Worm (Caenorhabditis elegans) whole organism, young adult: ENCODE results near the gene ZK757.2.

ENCODE experiments used
- B0035.1 ChIP-seq: sonication (generic microtip); optimal IDR thresholded peaks from 2 replicates; lab custom pipeline; 2016; ENCODE audit warnings: missing genetic modification characterization, mild to moderate bottlenecking, missing compliant biosample characterization, missing genotype, missing genetic modification reagents
- B0261.1 ChIP-seq: sonication (generic microtip); optimal IDR thresholded peaks from 2 replicates; lab custom pipeline; 2016; ENCODE audit warnings: mild to moderate bottlenecking, missing genetic modification characterization, moderate library complexity, missing compliant biosample characterization
- B0336.3 ChIP-seq: fragments of 200-800 bp; sonication (Bioruptor generic); IDR thresholded peaks from 2 replicates; pipeline ENCODE4 v1.3.6; 2022; ENCODE audit warnings: missing genetic modification characterization, missing compliant biosample characterization
- C06A6.2 ChIP-seq: fragments of 200-800 bp; sonication (Bioruptor generic); conservative IDR thresholded peaks from 2 replicates; pipeline ENCODE4 v1.3.6; 2022; ENCODE audit warnings: missing genetic modification characterization, missing compliant biosample characterization
- D2030.7 ChIP-seq: fragments of 200-800 bp; sonication (Bioruptor generic); IDR thresholded peaks from 2 replicates; pipeline ENCODE4 v1.3.6; 2022; ENCODE audit warnings: missing genetic modification reagents, missing genetic modification characterization, missing compliant biosample characterization
- F23B12.7 ChIP-seq: sonication (generic microtip); optimal IDR thresholded peaks from 2 replicates; lab custom pipeline; 2017; ENCODE audit warnings: missing genetic modification characterization, mild to moderate bottlenecking, missing compliant biosample characterization, antibody characterized with exemption, moderate library complexity; ENCODE audit not compliant: insufficient read depth
- F49E8.2 ChIP-seq: sonication (generic microtip); optimal IDR thresholded peaks from 3 replicates; lab custom pipeline; 2017; ENCODE audit warnings: missing genetic modification characterization, mild to moderate bottlenecking, missing compliant biosample characterization, antibody characterized with exemption, moderate library complexity; ENCODE audit not compliant: insufficient read depth
- F52B5.7 ChIP-seq: sonication (generic microtip); optimal IDR thresholded peaks from 2 replicates; lab custom pipeline; 2016; ENCODE audit warnings: mild to moderate bottlenecking, missing genetic modification characterization, missing compliant biosample characterization
- F55B11.4 ChIP-seq: sonication (generic microtip); optimal IDR thresholded peaks from 2 replicates; lab custom pipeline; 2016; ENCODE audit warnings: missing compliant biosample characterization, missing genetic modification characterization, borderline replicate concordance; ENCODE audit not compliant: insufficient read depth
- T07F8.4 ChIP-seq: sonication (generic microtip); optimal IDR thresholded peaks from 2 replicates; lab custom pipeline; 2016; ENCODE audit warnings: mild to moderate bottlenecking, missing genetic modification characterization, moderate library complexity, missing compliant biosample characterization
- Y53F4B.3 ChIP-seq: fragments of 200-800 bp; sonication (Bioruptor generic); IDR thresholded peaks from 2 replicates; pipeline ENCODE4 v1.3.6; 2022; ENCODE audit warnings: missing genetic modification reagents, missing genetic modification characterization, missing compliant biosample characterization
- Y95B8A.8 ChIP-seq: fragments of 200-800 bp; sonication (Bioruptor generic); IDR thresholded peaks from 2 replicates; pipeline ENCODE4 v1.3.6; 2022; ENCODE audit warnings: missing genetic modification reagents, missing genetic modification characterization, missing compliant biosample characterization
- ZK185.1 ChIP-seq: sonication (generic microtip); optimal IDR thresholded peaks from 2 replicates; lab custom pipeline; 2016; ENCODE audit warnings: mild to moderate bottlenecking, missing genetic modification characterization, missing compliant biosample characterization; ENCODE audit not compliant: poor library complexity, severe bottlenecking
- athp-1 ChIP-seq: sonication (generic microtip); optimal IDR thresholded peaks from 2 replicates; lab custom pipeline; 2017; ENCODE audit warnings: mild to moderate bottlenecking, missing genetic modification characterization, missing compliant biosample characterization
- attf-3 ChIP-seq: fragments of 200-800 bp; sonication (Bioruptor generic); conservative IDR thresholded peaks from 2 replicates; pipeline ENCODE4 v1.3.6; 2022; ENCODE audit warnings: missing genetic modification reagents, missing genetic modification characterization, missing compliant biosample characterization
- attf-6 ChIP-seq: fragments of 200-800 bp; sonication (Bioruptor generic); IDR thresholded peaks from 2 replicates; pipeline ENCODE4 v1.3.6; 2022; ENCODE audit warnings: missing genetic modification reagents, missing genetic modification characterization, missing compliant biosample characterization
- bed-2 ChIP-seq: fragments of 200-800 bp; sonication (Bioruptor generic); IDR thresholded peaks from 2 replicates; pipeline ENCODE4 v1.3.6; 2022; ENCODE audit warnings: missing genetic modification reagents, missing genetic modification characterization, missing compliant biosample characterization
- ccch-3 ChIP-seq: fragments of 200-800 bp; sonication (Bioruptor generic); optimal IDR thresholded peaks from 2 replicates; lab custom pipeline; 2018; ENCODE audit warnings: mild to moderate bottlenecking, missing genetic modification characterization, missing compliant biosample characterization
- ceh-79 ChIP-seq: sonication (generic microtip); optimal IDR thresholded peaks from 2 replicates; lab custom pipeline; 2017; ENCODE audit warnings: mild to moderate bottlenecking, missing genetic modification characterization, missing compliant biosample characterization
- dpl-1 ChIP-seq: fragments of 150-350 bp; optimal IDR thresholded peaks from 2 replicates; lab custom pipeline; 2014; ENCODE audit warnings: missing biosample characterization, missing genetic modification reagents, missing genetic modification characterization
- ets-4 ChIP-seq: fragments of 200-800 bp; sonication (Bioruptor generic); optimal IDR thresholded peaks from 2 replicates; lab custom pipeline; 2018; ENCODE audit warnings: mild to moderate bottlenecking, missing genetic modification characterization, missing compliant biosample characterization
- fkh-3 ChIP-seq: sonication (generic microtip); optimal IDR thresholded peaks from 2 replicates; lab custom pipeline; 2016; ENCODE audit warnings: mild to moderate bottlenecking, missing genetic modification characterization, missing compliant biosample characterization
- hlh-12 ChIP-seq: sonication (generic microtip); optimal IDR thresholded peaks from 2 replicates; lab custom pipeline; 2016; ENCODE audit warnings: missing genetic modification characterization, missing compliant biosample characterization
- hlh-26 ChIP-seq: fragments of 200-800 bp; sonication (Bioruptor generic); conservative IDR thresholded peaks from 2 replicates; pipeline ENCODE4 v1.3.6; 2022; ENCODE audit warnings: missing genetic modification reagents, missing genetic modification characterization, missing compliant biosample characterization
- hmg-20 ChIP-seq: fragments of 200-800 bp; sonication (Bioruptor generic); IDR thresholded peaks from 2 replicates; pipeline ENCODE4 v1.3.6; 2022; ENCODE audit warnings: missing genetic modification reagents, missing genetic modification characterization, missing compliant biosample characterization
- hrde-1 ChIP-seq: sonication (generic microtip); optimal IDR thresholded peaks from 2 replicates; lab custom pipeline; 2016; ENCODE audit warnings: missing genetic modification characterization, mild to moderate bottlenecking, missing compliant biosample characterization, moderate library complexity, missing genotype, missing genetic modification reagents, borderline replicate concordance
- hsf-1 ChIP-seq: fragments of 200-800 bp; sonication (Bioruptor generic); IDR thresholded peaks from 2 replicates; pipeline ENCODE4 v1.3.6; 2022; ENCODE audit warnings: missing genetic modification reagents, missing genetic modification characterization, missing compliant biosample characterization
- lag-1 ChIP-seq: fragments of 200-800 bp; sonication (Bioruptor generic); IDR thresholded peaks from 2 replicates; pipeline ENCODE4 v1.3.6; 2022; ENCODE audit warnings: missing genetic modification reagents, missing genetic modification characterization, missing compliant biosample characterization
- let-526 ChIP-seq: fragments of 200-800 bp; sonication (Bioruptor generic); IDR thresholded peaks from 2 replicates; pipeline ENCODE4 v1.3.6; 2022; ENCODE audit warnings: missing genetic modification reagents, missing genetic modification characterization, missing compliant biosample characterization
- let-607 ChIP-seq, 2 experiments: fragments of 200-800 bp in 1 of 2; sonication (Bioruptor generic) in 1 of 2; sonication (generic microtip) in 1 of 2; optimal IDR thresholded peaks; 2 replicates each; lab custom pipeline; 2016 to 2018; ENCODE audit warnings: mild to moderate bottlenecking in 2 of 2, missing compliant biosample characterization in 2 of 2, missing genetic modification characterization in 2 of 2, moderate library complexity in 2 of 2, missing genotype in 1 of 2
- lin-35 ChIP-seq, 3 experiments: fragments of 150-350 bp in 2 of 3; sonication (generic microtip) in 1 of 3; optimal IDR thresholded peaks; 2 replicates each; lab custom pipeline; 2014 to 2018; ENCODE audit warnings: missing biosample characterization in 3 of 3, missing genetic modification characterization in 3 of 3, missing genetic modification reagents in 3 of 3
- lin-54 ChIP-seq: fragments of 200-800 bp; sonication (Bioruptor generic); optimal IDR thresholded peaks from 2 replicates; lab custom pipeline; 2018; ENCODE audit warnings: mild to moderate bottlenecking, missing genetic modification characterization, missing compliant biosample characterization
- lsy-27 ChIP-seq: sonication (generic microtip); optimal IDR thresholded peaks from 2 replicates; lab custom pipeline; 2017; ENCODE audit warnings: missing genetic modification characterization, mild to moderate bottlenecking, missing compliant biosample characterization, antibody characterized with exemption, missing genotype, borderline replicate concordance; ENCODE audit not compliant: insufficient read depth
- madf-8 ChIP-seq: fragments of 200-800 bp; sonication (Bioruptor generic); conservative IDR thresholded peaks from 2 replicates; pipeline ENCODE4 v1.3.6; 2022; ENCODE audit warnings: missing genetic modification reagents, missing genetic modification characterization, missing compliant biosample characterization
- mes-4 ChIP-seq: sonication (generic microtip); optimal IDR thresholded peaks from 2 replicates; lab custom pipeline; 2016; ENCODE audit warnings: missing genotype, missing genetic modification characterization, missing compliant biosample characterization
- mxl-1 ChIP-seq: sonication (generic microtip); optimal IDR thresholded peaks from 2 replicates; lab custom pipeline; 2016; ENCODE audit warnings: missing genetic modification characterization, missing compliant biosample characterization
- nhr-27 ChIP-seq: fragments of 200-800 bp; sonication (Bioruptor generic); optimal IDR thresholded peaks from 2 replicates; lab custom pipeline; 2018; ENCODE audit warnings: mild to moderate bottlenecking, missing genetic modification characterization, moderate library complexity, missing compliant biosample characterization
- pha-4 ChIP-seq: fragments of 150-350 bp; sonication (generic microtip); optimal IDR thresholded peaks from 2 replicates; lab custom pipeline; 2014; ENCODE audit warnings: missing biosample characterization, missing genetic modification reagents, missing genetic modification characterization
- sdz-38 ChIP-seq: sonication (generic microtip); optimal IDR thresholded peaks from 2 replicates; lab custom pipeline; 2016; ENCODE audit warnings: missing genotype, missing genetic modification characterization, missing compliant biosample characterization
- sea-2 ChIP-seq: fragments of 200-800 bp; sonication (Bioruptor generic); IDR thresholded peaks from 2 replicates; pipeline ENCODE4 v1.3.6; 2022; ENCODE audit warnings: missing genetic modification characterization, missing compliant biosample characterization
- tbx-9 ChIP-seq: sonication (generic microtip); optimal IDR thresholded peaks from 2 replicates; lab custom pipeline; 2016; ENCODE audit warnings: borderline replicate concordance, missing genetic modification characterization, inconsistent platforms, missing compliant biosample characterization
- unc-130 ChIP-seq: sonication (generic microtip); optimal IDR thresholded peaks from 2 replicates; lab custom pipeline; 2016; ENCODE audit warnings: missing genetic modification reagents, missing genetic modification characterization, missing compliant biosample characterization
- unc-62 ChIP-seq: fragments of 150-350 bp; optimal IDR thresholded peaks from 2 replicates; lab custom pipeline; 2014; ENCODE audit warnings: missing biosample characterization, missing genetic modification reagents, missing genetic modification characterization
- zfh-2 ChIP-seq: fragments of 200-800 bp; sonication (Bioruptor generic); conservative IDR thresholded peaks from 2 replicates; pipeline ENCODE4 v1.3.6; 2022; ENCODE audit warnings: missing genetic modification reagents, missing genetic modification characterization, missing compliant biosample characterization
- zim-3 ChIP-seq: sonication (generic microtip); optimal IDR thresholded peaks from 2 replicates; lab custom pipeline; 2017; ENCODE audit warnings: mild to moderate bottlenecking, missing genetic modification characterization, moderate library complexity, missing compliant biosample characterization
- ztf-22 ChIP-seq: fragments of 200-800 bp; sonication (Bioruptor generic); optimal IDR thresholded peaks from 2 replicates; lab custom pipeline; 2018; ENCODE audit warnings: mild to moderate bottlenecking, missing genetic modification characterization, moderate library complexity, missing compliant biosample characterization

Gene ZK757.2

ce11 chrIII:9830502-9830901, 48.2 kb downstream of the ZK757.2 start, which contains the start of gene ZK632.12 (continued):
- TF ChIP-seq B0336.3 (GFP tag; lab: Robert Waterston, UW) (no peak), sdz-38 (no peak), ztf-22 (no peak), Y95B8A.8 (GFP tag; lab: Robert Waterston, UW) (no peak)

- TF ChIP-seq attf-3 (GFP tag; lab: Robert Waterston, UW) = no peak
- TF ChIP-seq F49E8.2 (tag; lab: Kevin White, UChicago) = peak; percentile 8
- no peak for TF ChIP-seq hlh-12
- TF ChIP-seq ccch-3 = no peak
- TF ChIP-seq T07F8.4 (tag; lab: Kevin White, UChicago) = no peak
- TF ChIP-seq athp-1 (tag; lab: Kevin White, UChicago) = no peak
- no peak for TF ChIP-seq attf-6
- TF ChIP-seq B0261.1 = no peak
- TF ChIP-seq unc-130 (GFP tag; lab: Kevin White, UChicago) = no peak
- no peak for TF ChIP-seq hsf-1 (GFP tag; lab: Robert Waterston, UW)
- no peak for TF ChIP-seq unc-62 (GFP tag; lab: Kevin White, UChicago)
- TF ChIP-seq hrde-1 (tag; lab: Kevin White, UChicago) = no peak
- TF ChIP-seq lin-35 (GFP tag; optimal IDR thresholded peaks at IDR 0.05; lab: Kevin White, UChicago) = no peak
- no peak for TF ChIP-seq C06A6.2 (GFP tag; lab: Robert Waterston, UW)
- peak; percentile 33; the same call in 1 of the 2 replicates for TF ChIP-seq D2030.7
- no peak for TF ChIP-seq Y53F4B.3 (GFP tag; lab: Robert Waterston, UW)
- no peak for TF ChIP-seq hmg-20 (GFP tag; lab: Robert Waterston, UW)
- no peak for TF ChIP-seq mes-4 (tag; lab: Kevin White, UChicago)
- no peak for TF ChIP-seq pha-4 (tag; lab: Kevin White, UChicago)
- TF ChIP-seq let-607 (tag; optimal IDR thresholded peaks at IDR 0.05; lab: Kevin White, UChicago) = no peak
- no peak for TF ChIP-seq sea-2 (GFP tag; lab: Robert Waterston, UW)
- TF ChIP-seq dpl-1 (GFP tag; lab: Kevin White, UChicago) = no peak
- TF ChIP-seq lsy-27 (tag; lab: Kevin White, UChicago) = no peak
- peak; percentile 73 for TF ChIP-seq F23B12.7
- TF ChIP-seq ets-4 (GFP tag; lab: Kevin White, UChicago) = no peak
- TF ChIP-seq zfh-2 (GFP tag; lab: Robert Waterston, UW) = no peak
- no peak for TF ChIP-seq zim-3 (tag; lab: Kevin White, UChicago)
- TF ChIP-seq lin-54 (GFP tag; lab: Kevin White, UChicago) = peak; percentile 31
- no peak for TF ChIP-seq fkh-3 (tag; lab: Kevin White, UChicago)
- no peak for TF ChIP-seq mxl-1 (tag; lab: Kevin White, UChicago)
- TF ChIP-seq let-526 (GFP tag; lab: Robert Waterston, UW) = no peak
- TF ChIP-seq madf-8 (GFP tag; lab: Robert Waterston, UW) = no peak
- TF ChIP-seq bed-2 = no peak
- TF ChIP-seq lag-1 (GFP tag; lab: Robert Waterston, UW) = no peak
- no peak for TF ChIP-seq ZK185.1 (tag; lab: Kevin White, UChicago)
- no peak for TF ChIP-seq ceh-79 (tag; lab: Kevin White, UChicago)
- no peak for TF ChIP-seq tbx-9 (tag; lab: Kevin White, UChicago)
- TF ChIP-seq B0035.1 (tag; lab: Kevin White, UChicago) = no peak
- TF ChIP-seq nhr-27 (tag; lab: Kevin White, UChicago) = no peak
- no peak for TF ChIP-seq F55B11.4 (tag; lab: Kevin White, UChicago)
- TF ChIP-seq hlh-26 (GFP tag; lab: Robert Waterston, UW) = no peak
- TF ChIP-seq F52B5.7 (tag; lab: Kevin White, UChicago) = no peak
Measured at ce11 chrIII:9827163-9827951, 51.4 kb downstream of the ZK757.2 start, which contains the start of the genes ZK632.10 and ZK632.11. ZK632.10 (minus strand) TSS chrIII:9827722. ZK632.11 (plus strand) TSS chrIII:9827915.
